Worm (Caenorhabditis elegans): ENCODE data around the gene vha-1.

DNA sequence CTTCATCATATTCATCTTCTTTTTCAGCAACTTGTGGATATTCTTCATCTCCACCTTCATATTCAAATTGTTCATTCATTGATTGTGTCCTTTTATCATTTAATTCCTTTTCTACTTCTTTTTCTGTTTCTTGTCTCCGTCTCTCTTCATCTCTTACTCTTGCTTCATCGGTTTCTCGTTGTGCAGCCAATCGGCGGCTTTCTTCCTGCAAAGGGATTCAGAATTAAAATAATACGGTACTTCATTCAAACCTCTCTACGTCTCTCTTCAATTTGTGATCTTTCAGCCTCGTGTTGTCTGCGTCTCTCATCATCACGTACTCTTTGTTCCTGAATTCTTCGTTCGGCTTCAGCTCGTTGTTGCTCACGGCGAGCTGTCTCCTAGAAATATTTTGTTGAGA lies 40.4 kb upstream of the vha-1 start:
- TF ChIP-seq cog-1 (tag; optimal IDR thresholded peaks at IDR 0.05) (no peak), ref-1 (GFP tag; conservative IDR thresholded peaks at IDR 0.05) (no peak)
